Worm (Caenorhabditis elegans) whole organism, early embryonic: Measurements from ENCODE around the gene tmem-138.

Experiments
- B0310.2 ChIP-seq: sonication (generic microtip); optimal IDR thresholded peaks from 2 replicates; lab custom pipeline; 2016; ENCODE audit warnings: mild to moderate bottlenecking, missing genetic modification characterization, missing compliant biosample characterization
- ama-1 ChIP-seq: fragments of 150-350 bp; optimal IDR thresholded peaks from 2 replicates; lab custom pipeline; 2014
- ceh-13 ChIP-seq: fragments of 200-800 bp; sonication (Bioruptor generic); optimal IDR thresholded peaks from 2 replicates; lab custom pipeline; 2018; ENCODE audit warnings: mild to moderate bottlenecking, missing genetic modification characterization, missing compliant biosample characterization
- flt-1 ChIP-seq: fragments of 200-800 bp; sonication (Bioruptor generic); IDR thresholded peaks from 2 replicates; pipeline ENCODE4 v1.3.6; 2022; ENCODE audit warnings: missing genetic modification characterization, missing compliant biosample characterization
- hmbx-1 ChIP-seq: sonication (generic microtip); optimal IDR thresholded peaks from 2 replicates; lab custom pipeline; 2016; ENCODE audit warnings: mild to moderate bottlenecking, missing genetic modification characterization, missing compliant biosample characterization
- hnd-1 ChIP-seq: sonication (generic microtip); optimal IDR thresholded peaks from 2 replicates; lab custom pipeline; 2016; ENCODE audit warnings: missing genetic modification characterization, missing compliant biosample characterization
- tbx-37 ChIP-seq: fragments of 200-800 bp; sonication (Bioruptor generic); conservative IDR thresholded peaks from 2 replicates; pipeline ENCODE4 v1.3.6; 2022; ENCODE audit warnings: missing genetic modification reagents, missing genetic modification characterization, missing compliant biosample characterization

ce11 chrII:8152711-8153325, 4.3 kb upstream of the tmem-138 start:
- TF ChIP-seq ama-1 (no peak), tbx-37 (no peak), B0310.2 (tag; lab: Kevin White, UChicago) (no peak), hmbx-1 (no peak), hnd-1 (tag; lab: Kevin White, UChicago) (no peak), flt-1 (GFP tag; lab: Robert Waterston, UW) (no peak), ceh-13 (GFP tag; lab: Kevin White, UChicago) (no peak)
